Fruit fly (Drosophila melanogaster): ENCODE measurements around the gene GstD1.

GstD1 gene

dm6 chr3R:12375258-12375783, 6.3 kb upstream of the GstD1 start, which contains the start of gene GstD5:
TSS of gene GstD5 (plus strand) at chr3R:12375733.
- TF ChIP-seq CG8478 (optimal IDR thresholded peaks at IDR 0.05) (no peak), Dll (optimal IDR thresholded peaks at IDR 0.05) (no peak), psq (optimal IDR thresholded peaks at IDR 0.05) (no peak), EcR (GFP tag; optimal IDR thresholded peaks at IDR 0.05) (no peak), pan (optimal IDR thresholded peaks at IDR 0.05) (no peak), usp (GFP tag; optimal IDR thresholded peaks at IDR 0.05) (no peak)

- TF ChIP-seq Dll (optimal IDR thresholded peaks at IDR 0.05) (no peak), CG8478 (optimal IDR thresholded peaks at IDR 0.05) (no peak), usp (GFP tag; optimal IDR thresholded peaks at IDR 0.05) (no peak), psq (optimal IDR thresholded peaks at IDR 0.05) (no peak), EcR (GFP tag; optimal IDR thresholded peaks at IDR 0.05) (no peak), pan (optimal IDR thresholded peaks at IDR 0.05) (no peak)
Measured at dm6 chr3R:12373800-12374199, 4.7 kb upstream of the GstD1 start, which contains the start of gene GstD4. TSS of gene GstD4 (plus strand) at chr3R:12374100.

dm6 chr3R:12372800-12373199, 3.7 kb upstream of the GstD1 start, which contains the start of gene GstD3:
TSS of gene GstD3 (plus strand) at chr3R:12373068.
- TF ChIP-seq pan (optimal IDR thresholded peaks at IDR 0.05), result no peak
- no peak for TF ChIP-seq CG8478 (optimal IDR thresholded peaks at IDR 0.05)
- TF ChIP-seq Dll (optimal IDR thresholded peaks at IDR 0.05), result no peak
- no peak for TF ChIP-seq usp (GFP tag; optimal IDR thresholded peaks at IDR 0.05)
- TF ChIP-seq psq (optimal IDR thresholded peaks at IDR 0.05), result no peak
- no peak for TF ChIP-seq EcR (GFP tag; optimal IDR thresholded peaks at IDR 0.05)

dm6 chr3R:12371671-12372070, 2.6 kb upstream of the GstD1 start, which contains the start of gene GstD2:
TSS of gene GstD2 (plus strand) at chr3R:12371971.
- no peak for TF ChIP-seq Dll (optimal IDR thresholded peaks at IDR 0.05)
- TF ChIP-seq pan (optimal IDR thresholded peaks at IDR 0.05), result no peak
- TF ChIP-seq EcR (GFP tag; optimal IDR thresholded peaks at IDR 0.05), result no peak
- TF ChIP-seq CG8478 (optimal IDR thresholded peaks at IDR 0.05), result no peak

dm6 chr3R:12370643-12370995, 1.6 kb upstream of the GstD1 start:
- no peak for TF ChIP-seq usp (GFP tag; optimal IDR thresholded peaks at IDR 0.05)
- TF ChIP-seq CG8478 (optimal IDR thresholded peaks at IDR 0.05), result no peak
- peak in 1 of 2 experiments; percentile 64 for TF ChIP-seq EcR (GFP tag; optimal IDR thresholded peaks at IDR 0.05)

- TF ChIP-seq psq (optimal IDR thresholded peaks at IDR 0.05), result no peak
- TF ChIP-seq pan (optimal IDR thresholded peaks at IDR 0.05), result no peak
- no peak for TF ChIP-seq Dll (optimal IDR thresholded peaks at IDR 0.05)
Measured at dm6 chr3R:12369793-12370642, 950 bp upstream of the GstD1 start.

dm6 chr3R:12367464-12367863, 1.6 kb downstream of the GstD1 start, which contains the start of gene GstD9:
TSS of gene GstD9 (minus strand) at chr3R:12367564.
- TF ChIP-seq CG8478 (optimal IDR thresholded peaks at IDR 0.05), result no peak

- no peak for TF ChIP-seq EcR (GFP tag; optimal IDR thresholded peaks at IDR 0.05)
- TF ChIP-seq Dll (optimal IDR thresholded peaks at IDR 0.05), result no peak
- no peak for TF ChIP-seq pan (optimal IDR thresholded peaks at IDR 0.05)
- no peak for TF ChIP-seq usp (GFP tag; optimal IDR thresholded peaks at IDR 0.05)
- TF ChIP-seq psq (optimal IDR thresholded peaks at IDR 0.05), result no peak
- TF ChIP-seq CG8478 (optimal IDR thresholded peaks at IDR 0.05), result no peak
Measured at dm6 chr3R:12365887-12366286, 3.2 kb downstream of the GstD1 start.

dm6 chr3R:12365264-12365840, 3.7 kb downstream of the GstD1 start, which contains the start of gene GstD10:
TSS of gene GstD10 (minus strand) at chr3R:12365735.
- TF ChIP-seq Dll (optimal IDR thresholded peaks at IDR 0.05) (no peak), pan (optimal IDR thresholded peaks at IDR 0.05) (no peak)

dm6 chr3R:12364580-12364979, 4.5 kb downstream of the GstD1 start, which contains the start of gene Tim17a1:
TSS of gene Tim17a1 (minus strand) at chr3R:12364680.
- TF ChIP-seq psq (optimal IDR thresholded peaks at IDR 0.05) (no peak), Dll (optimal IDR thresholded peaks at IDR 0.05) (no peak), CG8478 (optimal IDR thresholded peaks at IDR 0.05) (no peak), usp (GFP tag; optimal IDR thresholded peaks at IDR 0.05) (no peak), pan (optimal IDR thresholded peaks at IDR 0.05) (no peak), EcR (GFP tag; optimal IDR thresholded peaks at IDR 0.05) (no peak)

dm6 chr3R:12363544-12363943, 5.5 kb downstream of the GstD1 start:
- TF ChIP-seq EcR (GFP tag; optimal IDR thresholded peaks at IDR 0.05) (no peak), psq (optimal IDR thresholded peaks at IDR 0.05) (no peak), Dll (optimal IDR thresholded peaks at IDR 0.05) (no peak), pan (optimal IDR thresholded peaks at IDR 0.05) (no peak), CG8478 (optimal IDR thresholded peaks at IDR 0.05) (no peak), usp (GFP tag; optimal IDR thresholded peaks at IDR 0.05) (no peak)

- no peak for TF ChIP-seq EcR (GFP tag; optimal IDR thresholded peaks at IDR 0.05)
- no peak for TF ChIP-seq psq (optimal IDR thresholded peaks at IDR 0.05)
- no peak for TF ChIP-seq CG8478 (optimal IDR thresholded peaks at IDR 0.05)
- TF ChIP-seq pan (optimal IDR thresholded peaks at IDR 0.05), result no peak
- no peak for TF ChIP-seq Dll (optimal IDR thresholded peaks at IDR 0.05)
- no peak for TF ChIP-seq usp (GFP tag; optimal IDR thresholded peaks at IDR 0.05)
Measured at dm6 chr3R:12361962-12362497, 7.0 kb downstream of the GstD1 start.
